Worm (Caenorhabditis elegans) whole organism, young adult: Measurements from ENCODE around the gene F12F6.1.

Experiments used
- him-1 ChIP-seq: sonication (generic microtip); optimal IDR thresholded peaks from 2 replicates; lab custom pipeline; 2016; ENCODE audit warnings: missing genotype, missing genetic modification reagents, missing genetic modification characterization, missing compliant biosample characterization
- lin-35 ChIP-seq, 3 experiments: fragments of 150-350 bp in 2 of 3; sonication (generic microtip) in 1 of 3; optimal IDR thresholded peaks; 2 replicates each; lab custom pipeline; 2014 to 2018; ENCODE audit warnings: missing biosample characterization in 3 of 3, missing genetic modification characterization in 3 of 3, missing genetic modification reagents in 3 of 3
- lir-1 ChIP-seq: fragments of 200-800 bp; sonication (Bioruptor generic); conservative IDR thresholded peaks from 2 replicates; pipeline ENCODE4 v1.3.6; 2022; ENCODE audit warnings: missing genetic modification reagents, missing genetic modification characterization, missing compliant biosample characterization
- unc-130 ChIP-seq: sonication (generic microtip); optimal IDR thresholded peaks from 2 replicates; lab custom pipeline; 2016; ENCODE audit warnings: missing genetic modification reagents, missing genetic modification characterization, missing compliant biosample characterization

- TF ChIP-seq unc-130 (no peak), him-1 (tag; lab: Kevin White, UChicago) (no peak), lir-1 (GFP tag; lab: Robert Waterston, UW) (no peak), lin-35 (GFP tag; optimal IDR thresholded peaks at IDR 0.05; lab: Kevin White, UChicago) (no peak)
Observed at ce11 chrIV:11627847-11628246, 44.1 kb downstream of the F12F6.1 start, which contains the start of gene lys-6.
